Worm (Caenorhabditis elegans) whole organism, L2 larva: ENCODE measurements around the gene srh-243.

Experiments
- ama-1 ChIP-seq: fragments of 150-350 bp; optimal IDR thresholded peaks from 2 replicates; lab custom pipeline; 2018; ENCODE audit warnings: inconsistent platforms
- ceh-82 ChIP-seq: fragments of 150-350 bp; optimal IDR thresholded peaks from 2 replicates; lab custom pipeline; 2014; ENCODE audit warnings: missing biosample characterization, missing genetic modification characterization
- egl-27 ChIP-seq: sonication (generic microtip); optimal IDR thresholded peaks from 3 replicates; lab custom pipeline; 2017; ENCODE audit warnings: missing biosample characterization, missing genetic modification reagents, missing genetic modification characterization
- elt-1 ChIP-seq: fragments of 150-350 bp; optimal IDR thresholded peaks from 2 replicates; lab custom pipeline; 2014; ENCODE audit warnings: missing biosample characterization, missing genetic modification characterization
- fos-1 ChIP-seq: fragments of 150-350 bp; optimal IDR thresholded peaks from 2 replicates; lab custom pipeline; 2014; ENCODE audit warnings: missing biosample characterization, missing genetic modification characterization
- gmeb-1 ChIP-seq: fragments of 150-350 bp; optimal IDR thresholded peaks from 2 replicates; lab custom pipeline; 2014; ENCODE audit warnings: missing biosample characterization, missing genetic modification characterization
- lin-13 ChIP-seq: fragments of 150-350 bp; optimal IDR thresholded peaks from 2 replicates; lab custom pipeline; 2014; ENCODE audit warnings: missing biosample characterization, missing genetic modification reagents, missing genetic modification characterization
- nhr-23 ChIP-seq: fragments of 150-350 bp; optimal IDR thresholded peaks from 2 replicates; lab custom pipeline; 2014; ENCODE audit warnings: missing biosample characterization, missing genetic modification reagents, missing genetic modification characterization
- nhr-237 ChIP-seq: fragments of 150-350 bp; optimal IDR thresholded peaks from 2 replicates; lab custom pipeline; 2014; ENCODE audit warnings: missing biosample characterization, missing genetic modification characterization
- nhr-77 ChIP-seq: fragments of 150-350 bp; optimal IDR thresholded peaks from 2 replicates; lab custom pipeline; 2014; ENCODE audit warnings: missing biosample characterization, missing genetic modification characterization
- unc-62 ChIP-seq: fragments of 150-350 bp; optimal IDR thresholded peaks from 2 replicates; lab custom pipeline; 2014; ENCODE audit warnings: missing biosample characterization, missing genetic modification reagents, missing genetic modification characterization
- zag-1 ChIP-seq: fragments of 150-350 bp; optimal IDR thresholded peaks from 2 replicates; lab custom pipeline; 2014; ENCODE audit warnings: missing biosample characterization, missing genetic modification characterization
- ztf-1 ChIP-seq: fragments of 200-800 bp; sonication (Bioruptor generic); conservative IDR thresholded peaks from 2 replicates; pipeline ENCODE4 v1.3.6; 2022; ENCODE audit warnings: missing genetic modification characterization, missing compliant biosample characterization

ce11 chrV:2877509-2877908 is 7.3 kb downstream of the srh-243 start, which contains the start of gene F37B4.10:
- TF ChIP-seq ceh-82 (no peak), ztf-1 (GFP tag; lab: Robert Waterston, UW) (no peak), ama-1 (lab: Kevin White, UChicago) (no peak), elt-1 (no peak), unc-62 (GFP tag; lab: Kevin White, UChicago) (no peak), nhr-23 (tag; lab: Kevin White, UChicago) (no peak), fos-1 (tag; lab: Kevin White, UChicago) (no peak), nhr-237 (tag; lab: Kevin White, UChicago) (no peak), nhr-77 (tag; lab: Kevin White, UChicago) (no peak), zag-1 (no peak), egl-27 (no peak), lin-13 (GFP tag; lab: Kevin White, UChicago) (no peak), gmeb-1 (tag; lab: Kevin White, UChicago) (no peak)
